Fruit fly (Drosophila melanogaster): Measurements from ENCODE around the gene Doc3.

The Doc3 gene

dm6 chr3L:9045318-9045717 is 40.3 kb downstream of the Doc3 start (continued):
- TF ChIP-seq pros (GFP tag; optimal IDR thresholded peaks at IDR 0.05) (no peak), Atf-2 (GFP tag; optimal IDR thresholded peaks at IDR 0.05) (peak; percentile 23), NC2α (GFP tag; optimal IDR thresholded peaks at IDR 0.05) (no peak), sisA (GFP tag; IDR thresholded peaks at IDR 0.05) (peak; percentile 78), CG11085 (GFP tag; IDR thresholded peaks at IDR 0.05) (no peak), slbo (GFP tag; IDR thresholded peaks at IDR 0.05) (peak; percentile 69), Hr39 (optimal IDR thresholded peaks at IDR 0.05) (no peak), Tbp (GFP tag; optimal IDR thresholded peaks at IDR 0.05) (no peak), kni (GFP tag; optimal IDR thresholded peaks at IDR 0.05) (no peak), Drgx (GFP tag; IDR thresholded peaks at IDR 0.05) (peak; percentile 68), abd-A (tag; optimal IDR thresholded peaks at IDR 0.05) (no peak), Sin3A (optimal IDR thresholded peaks at IDR 0.05) (no peak), ERR (GFP tag; optimal IDR thresholded peaks at IDR 0.05) (no peak), CG3726 (GFP tag; IDR thresholded peaks at IDR 0.05) (peak; percentile 58; the same call in 1 of the 3 replicates), nerfin-2 (GFP tag; IDR thresholded peaks at IDR 0.05; ENCODE audit: partially characterized antibody) (no peak), CG2120 (GFP tag; optimal IDR thresholded peaks at IDR 0.05) (peak; percentile 11), nerfin-1 (tag; optimal IDR thresholded peaks at IDR 0.05) (peak; percentile 53), zf30C (GFP tag; optimal IDR thresholded peaks at IDR 0.05) (peak; percentile 78), CG16863 (GFP tag; optimal IDR thresholded peaks at IDR 0.05) (peak; percentile 7), hbn (GFP tag; IDR thresholded peaks at IDR 0.05; ENCODE audit: partially characterized antibody) (no peak), CG12769 (tag; optimal IDR thresholded peaks at IDR 0.05) (peak; percentile 42), Doc3 (GFP tag; IDR thresholded peaks at IDR 0.05; ENCODE audit: partially characterized antibody) (no peak), CG2116 (GFP tag; optimal IDR thresholded peaks at IDR 0.05) (no peak), croc (GFP tag; conservative IDR thresholded peaks at IDR 0.05) (peak; percentile 55; the same call in 2 of the 3 replicates), CG12391 (tag; optimal IDR thresholded peaks at IDR 0.05) (peak; percentile 53), sens (GFP tag) (peak; percentile 94), hth (optimal IDR thresholded peaks at IDR 0.05) (no peak), PHDP (tag; optimal IDR thresholded peaks at IDR 0.05) (peak; percentile 6), exex (tag; optimal IDR thresholded peaks at IDR 0.05) (no peak), CG30431 (GFP tag; optimal IDR thresholded peaks at IDR 0.05) (peak; percentile 3), Ets97D (GFP tag; optimal IDR thresholded peaks at IDR 0.05) (peak; percentile 15), CG14710 (tag; optimal IDR thresholded peaks at IDR 0.05) (peak; percentile 71), CG15011 (GFP tag; optimal IDR thresholded peaks at IDR 0.05) (no peak), CG8924 (tag; optimal IDR thresholded peaks at IDR 0.05) (peak; percentile 39), z (GFP tag; IDR thresholded peaks at IDR 0.05) (no peak), Awh (GFP tag; IDR thresholded peaks at IDR 0.05) (peak; percentile 59; the same call in 1 of the 2 replicates), CG10462 (GFP tag; optimal IDR thresholded peaks at IDR 0.05) (no peak), pfk (GFP tag; optimal IDR thresholded peaks at IDR 0.05) (no peak), jing (GFP tag; optimal IDR thresholded peaks at IDR 0.05) (no peak), Myb (GFP tag; optimal IDR thresholded peaks at IDR 0.05) (peak; percentile 10), Ravus (GFP tag; IDR thresholded peaks at IDR 0.05) (peak; percentile 12; the same call in 1 of the 2 replicates), cg (GFP tag; optimal IDR thresholded peaks at IDR 0.05) (no peak), CG18262 (tag; optimal IDR thresholded peaks at IDR 0.05) (peak; percentile 78), D19B (GFP tag; optimal IDR thresholded peaks at IDR 0.05) (peak; percentile 23), CTCF (GFP tag; optimal IDR thresholded peaks at IDR 0.05) (no peak), Dref (GFP tag; IDR thresholded peaks at IDR 0.05) (no peak), HLH4C (GFP tag; IDR thresholded peaks at IDR 0.05; ENCODE audit: partially characterized antibody) (no peak)

Measured in whole organism, embryonic.